Fruit fly (Drosophila melanogaster) Kc167 (cell line): ENCODE data around the gene akirin.

Source experiments
- Myc ChIP-seq: fragments of >200 bp; optimal IDR thresholded peaks from 2 replicates; lab custom pipeline; 2017; ENCODE audit warnings: missing external identifiers
- Sin3A ChIP-seq: fragments of >200 bp; optimal IDR thresholded peaks from 2 replicates; lab custom pipeline; 2018; ENCODE audit warnings: missing external identifiers
- h ChIP-seq: fragments of >200 bp; optimal IDR thresholded peaks from 3 replicates; lab custom pipeline; 2018; ENCODE audit warnings: missing external identifiers
- insv ChIP-seq: fragments of >200 bp; optimal IDR thresholded peaks from 3 replicates; lab custom pipeline; 2018; ENCODE audit warnings: missing external identifiers
- psq ChIP-seq: fragments of >200 bp; optimal IDR thresholded peaks from 2 replicates; lab custom pipeline; 2017; ENCODE audit warnings: missing external identifiers
- ttk ChIP-seq: sonication (Bioruptor generic); optimal IDR thresholded peaks from 2 replicates; lab custom pipeline; 2017; ENCODE audit warnings: missing external identifiers

dm6 chr3L:7396055-7396454 lies 26.4 kb downstream of the akirin start, which contains the start of gene CG32379:
- TF ChIP-seq Myc (lab: Kevin White, UChicago) (no peak), ttk (lab: Kevin White, UChicago) (no peak), Sin3A (lab: Kevin White, UChicago) (no peak), psq (lab: Kevin White, UChicago) (no peak), h (lab: Kevin White, UChicago) (no peak), insv (no peak)
